Fruit fly (Drosophila melanogaster) whole organism, embryonic: ENCODE measurements around the gene neur.

Experiments used
- CG11247 ChIP-seq: fragments of 200-800 bp; sonication (Bioruptor generic); IDR thresholded peaks from 2 replicates; pipeline ENCODE4 v1.3.6; 2022; ENCODE audit warnings: missing biosample characterization, missing genetic modification characterization
- CG17361 ChIP-seq: fragments of 200-800 bp; sonication (Bioruptor generic); IDR thresholded peaks from 3 replicates; pipeline ENCODE4 v1.3.6; 2022; ENCODE audit warnings: missing biosample characterization, missing genetic modification characterization
- CG17385 ChIP-seq: fragments of 200-800 bp; sonication (Bioruptor generic); optimal IDR thresholded peaks from 3 replicates; lab custom pipeline; 2018; ENCODE audit warnings: missing biosample characterization, mild to moderate bottlenecking, missing genetic modification characterization
- CG18011 ChIP-seq: fragments of 200-800 bp; sonication (Bioruptor generic); optimal IDR thresholded peaks from 2 replicates; lab custom pipeline; 2017; ENCODE audit warnings: missing biosample characterization, missing genetic modification characterization, mild to moderate bottlenecking, moderate library complexity, missing genotype
- CG18619 ChIP-seq: fragments of 200-800 bp; sonication (Bioruptor generic); optimal IDR thresholded peaks from 3 replicates; lab custom pipeline; 2017; ENCODE audit warnings: missing biosample characterization, mild to moderate bottlenecking, missing genetic modification characterization
- CG2712 ChIP-seq: fragments of 200-800 bp; optimal IDR thresholded peaks from 3 replicates; lab custom pipeline; 2019; ENCODE audit warnings: missing biosample characterization, mild to moderate bottlenecking, missing genetic modification characterization, moderate library complexity
- CG2889 ChIP-seq: fragments of 200-800 bp; sonication (Bioruptor generic); IDR thresholded peaks from 3 replicates; pipeline ENCODE4 v1.3.6; 2022; ENCODE audit warnings: missing biosample characterization, missing genetic modification characterization
- CG3163 ChIP-seq: fragments of 200-800 bp; sonication (Bioruptor generic); optimal IDR thresholded peaks from 3 replicates; lab custom pipeline; 2016; ENCODE audit warnings: missing biosample characterization, missing genetic modification characterization
- CG33557 ChIP-seq: fragments of 200-800 bp; sonication (Bioruptor generic); optimal IDR thresholded peaks from 2 replicates; lab custom pipeline; 2019; ENCODE audit warnings: missing biosample characterization, mild to moderate bottlenecking, missing genetic modification characterization, moderate library complexity
- CG3847 ChIP-seq: fragments of 200-800 bp; sonication (Bioruptor generic); IDR thresholded peaks from 2 replicates; pipeline ENCODE4 v1.3.6; 2022; ENCODE audit warnings: missing biosample characterization, missing genetic modification characterization
- CG6654 ChIP-seq: fragments of 200-800 bp; sonication (Bioruptor generic); optimal IDR thresholded peaks from 2 replicates; lab custom pipeline; 2017; ENCODE audit warnings: missing biosample characterization, mild to moderate bottlenecking, missing genetic modification characterization
- CG6854 ChIP-seq: fragments of 200-800 bp; sonication (Bioruptor generic); optimal IDR thresholded peaks from 3 replicates; lab custom pipeline; 2017; ENCODE audit warnings: missing biosample characterization, mild to moderate bottlenecking, missing genetic modification characterization
- CrebB ChIP-seq: fragments of 200-800 bp; sonication (Bioruptor generic); optimal IDR thresholded peaks from 3 replicates; lab custom pipeline; 2018; ENCODE audit warnings: missing biosample characterization, mild to moderate bottlenecking, missing genetic modification characterization
- Doc2 ChIP-seq: fragments of 200-800 bp; sonication (Bioruptor generic); IDR thresholded peaks from 2 replicates; pipeline ENCODE4 v1.3.6; 2022; ENCODE audit warnings: missing biosample characterization, missing genetic modification characterization
- Elba2 ChIP-seq: fragments of 200-800 bp; sonication (Bioruptor generic); optimal IDR thresholded peaks from 3 replicates; lab custom pipeline; 2016; ENCODE audit warnings: missing biosample characterization, missing genetic modification characterization
- Ets65A ChIP-seq: fragments of 200-800 bp; sonication (Bioruptor generic); peaks from one replicate; lab custom pipeline; 2016; ENCODE audit warnings: missing biosample characterization, missing genetic modification characterization
- Hand ChIP-seq: fragments of 200-800 bp; sonication (Bioruptor generic); optimal IDR thresholded peaks from 2 replicates; lab custom pipeline; 2017; ENCODE audit warnings: mild to moderate bottlenecking, missing biosample characterization, missing genetic modification reagents, missing genetic modification characterization
- Hmr ChIP-seq: fragments of 200-800 bp; sonication (Bioruptor generic); optimal IDR thresholded peaks from 3 replicates; lab custom pipeline; 2017; ENCODE audit warnings: mild to moderate bottlenecking, missing biosample characterization, missing genetic modification reagents, missing genetic modification characterization
- MESR4 ChIP-seq: fragments of 200-800 bp; sonication (Bioruptor generic); optimal IDR thresholded peaks from 2 replicates; lab custom pipeline; 2018; ENCODE audit warnings: missing biosample characterization, mild to moderate bottlenecking, missing genetic modification characterization, moderate library complexity
- Meics ChIP-seq: fragments of 200-800 bp; sonication (Bioruptor generic); optimal IDR thresholded peaks from 2 replicates; lab custom pipeline; 2017; ENCODE audit warnings: missing biosample characterization, mild to moderate bottlenecking, missing genetic modification characterization
- Mes4 ChIP-seq: fragments of 200-800 bp; sonication (Bioruptor generic); optimal IDR thresholded peaks from 2 replicates; lab custom pipeline; 2016; ENCODE audit warnings: missing biosample characterization, missing genetic modification characterization
- Nf-YC ChIP-seq: fragments of 200-800 bp; optimal IDR thresholded peaks from 3 replicates; lab custom pipeline; 2019; ENCODE audit warnings: missing biosample characterization, mild to moderate bottlenecking, missing genetic modification characterization, moderate library complexity
- Ptx1 ChIP-seq: fragments of 200-800 bp; sonication (Bioruptor generic); IDR thresholded peaks from 2 replicates; pipeline ENCODE4 v1.3.6; 2022; ENCODE audit warnings: missing biosample characterization, missing genetic modification characterization
- Rfx ChIP-seq: fragments of 200-800 bp; sonication (Bioruptor generic); IDR thresholded peaks from 2 replicates; pipeline ENCODE4 v1.3.6; 2022; ENCODE audit warnings: missing biosample characterization, missing genetic modification characterization
- amos ChIP-seq: fragments of 200-800 bp; sonication (Bioruptor generic); IDR thresholded peaks from 2 replicates; pipeline ENCODE4 v1.3.6; 2022; ENCODE audit warnings: missing biosample characterization, missing genetic modification characterization; ENCODE audit not compliant: partially characterized antibody
- ato ChIP-seq: fragments of 200-800 bp; sonication (Bioruptor generic); IDR thresholded peaks from 2 replicates; pipeline ENCODE4 v1.3.6; 2022; ENCODE audit warnings: missing biosample characterization, missing genetic modification characterization; ENCODE audit not compliant: partially characterized antibody
- crol ChIP-seq: fragments of 200-800 bp; sonication (Bioruptor generic); IDR thresholded peaks from 2 replicates; pipeline ENCODE4 v1.3.6; 2022; ENCODE audit warnings: missing biosample characterization, missing genetic modification characterization
- crp ChIP-seq, 2 experiments: fragments of 200-800 bp; sonication (Bioruptor generic); optimal IDR thresholded peaks; 2 replicates in 1 of 2; 3 replicates in 1 of 2; lab custom pipeline; 2017; ENCODE audit warnings: missing biosample characterization in 2 of 2, missing genetic modification characterization in 2 of 2, mild to moderate bottlenecking in 1 of 2, moderate library complexity in 1 of 2
- dm ChIP-seq: fragments of 200-800 bp; sonication (Bioruptor generic); optimal IDR thresholded peaks from 3 replicates; lab custom pipeline; 2016; ENCODE audit warnings: missing biosample characterization, missing genetic modification characterization
- emc ChIP-seq: fragments of 200-800 bp; sonication (Bioruptor generic); optimal IDR thresholded peaks from 2 replicates; lab custom pipeline; 2016; ENCODE audit warnings: missing biosample characterization, missing genetic modification characterization
- ems ChIP-seq: fragments of 200-800 bp; sonication (Bioruptor generic); optimal IDR thresholded peaks from 3 replicates; lab custom pipeline; 2016; ENCODE audit warnings: missing biosample characterization, missing genetic modification characterization
- fd102C ChIP-seq: fragments of 200-800 bp; sonication (Bioruptor generic); optimal IDR thresholded peaks from 2 replicates; lab custom pipeline; 2018; ENCODE audit warnings: missing biosample characterization, mild to moderate bottlenecking, missing genetic modification characterization, moderate library complexity
- fu2 ChIP-seq: fragments of 200-800 bp; sonication (Bioruptor generic); optimal IDR thresholded peaks from 2 replicates; lab custom pipeline; 2016; ENCODE audit warnings: missing biosample characterization, missing genetic modification characterization
- gem ChIP-seq: fragments of 200-800 bp; sonication (Bioruptor generic); optimal IDR thresholded peaks from 2 replicates; lab custom pipeline; 2019; ENCODE audit warnings: missing biosample characterization, mild to moderate bottlenecking, missing genetic modification characterization, moderate library complexity
- jumu ChIP-seq: fragments of 200-800 bp; sonication (Bioruptor generic); optimal IDR thresholded peaks from 3 replicates; lab custom pipeline; 2016; ENCODE audit warnings: missing biosample characterization, missing genetic modification characterization
- kah ChIP-seq: fragments of 200-800 bp; sonication (Bioruptor generic); optimal IDR thresholded peaks from 2 replicates; lab custom pipeline; 2018; ENCODE audit warnings: missing biosample characterization, mild to moderate bottlenecking, missing genetic modification characterization
- klu ChIP-seq: fragments of 200-800 bp; sonication (Bioruptor generic); IDR thresholded peaks from 2 replicates; pipeline ENCODE4 v1.3.6; 2022; ENCODE audit warnings: missing biosample characterization, missing genetic modification characterization
- mld ChIP-seq: fragments of 200-800 bp; sonication (Bioruptor generic); IDR thresholded peaks from 3 replicates; pipeline ENCODE4 v1.3.6; 2022; ENCODE audit warnings: missing biosample characterization, missing genetic modification characterization; ENCODE audit not compliant: partially characterized antibody
- nmo ChIP-seq: fragments of 200-800 bp; sonication (Bioruptor generic); optimal IDR thresholded peaks from 2 replicates; lab custom pipeline; 2018; ENCODE audit warnings: missing biosample characterization, mild to moderate bottlenecking, missing genetic modification characterization, moderate library complexity
- onecut ChIP-seq: fragments of 200-800 bp; sonication (Bioruptor generic); IDR thresholded peaks from 2 replicates; pipeline ENCODE4 v1.3.6; 2022; ENCODE audit warnings: missing biosample characterization, missing genetic modification characterization
- p53 ChIP-seq: fragments of 200-800 bp; sonication (Bioruptor generic); optimal IDR thresholded peaks from 2 replicates; lab custom pipeline; 2016; ENCODE audit warnings: missing biosample characterization, missing genetic modification characterization
- pros ChIP-seq: fragments of 200-800 bp; sonication (Bioruptor generic); optimal IDR thresholded peaks from 3 replicates; lab custom pipeline; 2019; ENCODE audit warnings: missing biosample characterization, mild to moderate bottlenecking, missing genetic modification characterization, moderate library complexity
- row ChIP-seq: fragments of 200-800 bp; sonication (Bioruptor generic); IDR thresholded peaks from 3 replicates; pipeline ENCODE4 v1.3.6; 2022; ENCODE audit warnings: missing biosample characterization, missing genetic modification characterization
- sd ChIP-seq: fragments of 200-800 bp; sonication (Bioruptor generic); optimal IDR thresholded peaks from 3 replicates; lab custom pipeline; 2018; ENCODE audit warnings: missing biosample characterization, mild to moderate bottlenecking, missing genetic modification characterization, moderate library complexity
- sna ChIP-seq: fragments of 200-800 bp; sonication (Bioruptor generic); IDR thresholded peaks from 2 replicates; pipeline ENCODE4 v1.3.6; 2022; ENCODE audit warnings: missing biosample characterization, missing genetic modification characterization; ENCODE audit not compliant: partially characterized antibody
- sug ChIP-seq: fragments of 200-800 bp; optimal IDR thresholded peaks from 2 replicates; lab custom pipeline; 2019; ENCODE audit warnings: missing biosample characterization, mild to moderate bottlenecking, missing genetic modification characterization, moderate library complexity
- vnd ChIP-seq: fragments of 200-800 bp; sonication (Bioruptor generic); IDR thresholded peaks from 3 replicates; pipeline ENCODE4 v1.3.6; 2022; ENCODE audit warnings: missing biosample characterization, missing genetic modification characterization; ENCODE audit not compliant: partially characterized antibody
- wek ChIP-seq: fragments of 200-800 bp; sonication (Bioruptor generic); optimal IDR thresholded peaks from 3 replicates; lab custom pipeline; 2018; ENCODE audit warnings: missing biosample characterization, mild to moderate bottlenecking, missing genetic modification characterization, moderate library complexity
- zen2 ChIP-seq: fragments of 200-800 bp; sonication (Bioruptor generic); IDR thresholded peaks from 3 replicates; pipeline ENCODE4 v1.3.6; 2022; ENCODE audit warnings: missing biosample characterization, missing genetic modification characterization; ENCODE audit not compliant: partially characterized antibody
- zfh2 ChIP-seq: fragments of 200-800 bp; sonication (Bioruptor generic); optimal IDR thresholded peaks from 2 replicates; lab custom pipeline; 2016; ENCODE audit warnings: missing biosample characterization, missing genetic modification characterization

neur gene

DNA sequence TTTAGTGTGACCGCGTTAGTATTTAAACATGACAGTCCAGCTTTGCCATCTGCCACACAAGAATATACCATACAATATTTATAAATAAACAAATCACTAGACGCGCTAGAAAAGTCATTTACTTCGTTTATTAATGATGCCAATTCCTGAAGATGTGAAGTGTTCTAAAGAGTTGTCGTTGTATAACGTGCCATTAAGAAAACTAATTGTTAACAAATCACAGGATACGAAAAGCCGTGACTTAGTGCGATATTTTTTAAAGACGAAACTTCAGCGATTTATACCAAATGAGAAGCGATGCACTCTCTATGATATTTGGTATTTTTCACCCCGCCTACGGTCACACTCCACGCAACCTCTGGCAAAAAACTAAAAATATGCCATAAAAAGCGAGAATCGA, at the start of gene neur (continued):
- no peak for TF ChIP-seq CG11247
- peak; percentile 73 for TF ChIP-seq Hmr (GFP tag; lab: Kevin White, UChicago)
- TF ChIP-seq CG2712 = peak; percentile 42
- peak; percentile 41 for TF ChIP-seq Nf-YC
- no peak for TF ChIP-seq pros (GFP tag; lab: Kevin White, UChicago)
- peak; percentile 77 for TF ChIP-seq row (GFP tag; lab: Robert Waterston, UW)
- no peak for TF ChIP-seq CG17385
- TF ChIP-seq ems (GFP tag; lab: Kevin White, UChicago) = no peak
- no peak for TF ChIP-seq CG6854 (GFP tag; lab: Kevin White, UChicago)
- peak; percentile 53; the same call in 1 of the 3 replicates for TF ChIP-seq vnd (GFP tag; lab: Robert Waterston, UW)
- TF ChIP-seq wek (GFP tag; lab: Kevin White, UChicago) = no peak
- no peak for TF ChIP-seq CG18011 (GFP tag; lab: Kevin White, UChicago)
- TF ChIP-seq kah = no peak
- peak; percentile 91 for TF ChIP-seq Ets65A
- TF ChIP-seq dm (GFP tag; lab: Kevin White, UChicago) = peak; percentile 5
- no peak for TF ChIP-seq crol (GFP tag; lab: Robert Waterston, UW)
- no peak for TF ChIP-seq CG6654 (GFP tag; lab: Kevin White, UChicago)
- no peak for TF ChIP-seq CG2889 (GFP tag; lab: Robert Waterston, UW)
- TF ChIP-seq ato = peak; percentile 58; the same call in 1 of the 2 replicates
- peak; percentile 25 for TF ChIP-seq CG33557
- TF ChIP-seq Hand (GFP tag; lab: Kevin White, UChicago) = no peak
- TF ChIP-seq CrebB (tag; lab: Kevin White, UChicago) = peak; percentile 18
- no peak for TF ChIP-seq Doc2 (GFP tag; lab: Robert Waterston, UW)
- peak; percentile 38 for TF ChIP-seq gem (tag; lab: Kevin White, UChicago)
- no peak for TF ChIP-seq sd (tag; lab: Kevin White, UChicago)
- no peak for TF ChIP-seq fu2
- TF ChIP-seq klu (GFP tag; lab: Robert Waterston, UW) = no peak
- peak; percentile 77 for TF ChIP-seq amos (GFP tag; lab: Robert Waterston, UW)
- peak; percentile 18 for TF ChIP-seq Meics (GFP tag; lab: Kevin White, UChicago)
- peak; percentile 56; the same call in 1 of the 3 replicates for TF ChIP-seq zen2
- no peak for TF ChIP-seq Ptx1 (GFP tag; lab: Robert Waterston, UW)
- peak; percentile 51; the same call in 1 of the 2 replicates for TF ChIP-seq sna
- TF ChIP-seq Elba2 (GFP tag; lab: Kevin White, UChicago) = no peak
- TF ChIP-seq MESR4 = no peak
- peak; percentile 35 for TF ChIP-seq Rfx (GFP tag; lab: Robert Waterston, UW)
- 0 out of 3 replicates have a peak, but pooled peaks have one; percentile 11 for TF ChIP-seq mld (GFP tag; lab: Robert Waterston, UW)
- peak; percentile 59 for TF ChIP-seq sug (tag; lab: Kevin White, UChicago)
- peak; percentile 18 for TF ChIP-seq zfh2 (GFP tag; lab: Kevin White, UChicago)
- peak; percentile 25 for TF ChIP-seq CG18619 (GFP tag; lab: Kevin White, UChicago)
- TF ChIP-seq CG3163 (GFP tag; lab: Kevin White, UChicago) = peak; percentile 18
- no peak for TF ChIP-seq p53 (GFP tag; lab: Kevin White, UChicago)
- peak; percentile 29 for TF ChIP-seq CG3847 (GFP tag; lab: Robert Waterston, UW)
- no peak for TF ChIP-seq emc (GFP tag; lab: Kevin White, UChicago)
- TF ChIP-seq fd102C (GFP tag; lab: Kevin White, UChicago) = no peak
- TF ChIP-seq nmo (GFP tag; lab: Kevin White, UChicago) = peak; percentile 72
- TF ChIP-seq jumu (GFP tag; lab: Kevin White, UChicago) = peak; percentile 13
- TF ChIP-seq onecut (GFP tag; lab: Robert Waterston, UW) = no peak
- peak in 1 of 2 experiments; percentile 61 for TF ChIP-seq crp (GFP tag; optimal IDR thresholded peaks at IDR 0.05; lab: Kevin White, UChicago)
- TF ChIP-seq Mes4 = peak; percentile 26
- TF ChIP-seq CG17361 (GFP tag; lab: Robert Waterston, UW) = peak; percentile 60; the same call in 2 of the 3 replicates
